Fruit fly (Drosophila melanogaster) whole organism, embryonic: ENCODE results near the gene Ent3.

Experiments
- CG1647 ChIP-seq: fragments of 200-800 bp; sonication (Bioruptor generic); optimal IDR thresholded peaks from 3 replicates; lab custom pipeline; 2016; ENCODE audit warnings: missing biosample characterization, missing genetic modification characterization
- CG16779 ChIP-seq: fragments of 200-800 bp; sonication (Bioruptor generic); IDR thresholded peaks from 2 replicates; pipeline ENCODE4 v1.3.6; 2022; ENCODE audit warnings: missing biosample characterization, missing genetic modification characterization
- CG3838 ChIP-seq: fragments of 200-800 bp; sonication (Bioruptor generic); optimal IDR thresholded peaks from 3 replicates; lab custom pipeline; 2016; ENCODE audit warnings: missing biosample characterization, missing genetic modification characterization
- CG3847 ChIP-seq: fragments of 200-800 bp; sonication (Bioruptor generic); IDR thresholded peaks from 2 replicates; pipeline ENCODE4 v1.3.6; 2022; ENCODE audit warnings: missing biosample characterization, missing genetic modification characterization
- CG6654 ChIP-seq: fragments of 200-800 bp; sonication (Bioruptor generic); optimal IDR thresholded peaks from 2 replicates; lab custom pipeline; 2017; ENCODE audit warnings: missing biosample characterization, mild to moderate bottlenecking, missing genetic modification characterization
- CG7556 ChIP-seq: fragments of 200-800 bp; sonication (Bioruptor generic); optimal IDR thresholded peaks from 2 replicates; lab custom pipeline; 2017; ENCODE audit warnings: missing biosample characterization, mild to moderate bottlenecking, missing genetic modification characterization
- CG7745 ChIP-seq: fragments of 200-800 bp; sonication (Bioruptor generic); optimal IDR thresholded peaks from 2 replicates; lab custom pipeline; 2018; ENCODE audit warnings: missing biosample characterization, mild to moderate bottlenecking, missing genetic modification characterization, moderate library complexity
- D19B ChIP-seq: fragments of 200-800 bp; sonication (Bioruptor generic); optimal IDR thresholded peaks from 2 replicates; lab custom pipeline; 2017; ENCODE audit warnings: missing biosample characterization, mild to moderate bottlenecking, missing genetic modification characterization
- exex ChIP-seq: fragments of 200-800 bp; sonication (Bioruptor generic); optimal IDR thresholded peaks from 4 replicates; lab custom pipeline; 2018; ENCODE audit warnings: missing biosample characterization, mild to moderate bottlenecking, missing genetic modification characterization, moderate library complexity
- fd64A ChIP-seq: fragments of 200-800 bp; sonication (Bioruptor generic); optimal IDR thresholded peaks from 3 replicates; lab custom pipeline; 2018; ENCODE audit warnings: missing biosample characterization, mild to moderate bottlenecking, missing genetic modification characterization
- sim ChIP-seq: fragments of 200-800 bp; sonication (Bioruptor generic); IDR thresholded peaks from 2 replicates; pipeline ENCODE4 v1.3.6; 2022; ENCODE audit warnings: missing biosample characterization, missing genetic modification characterization
- tll ChIP-seq, 2 experiments: fragments of 200-800 bp in 1 of 2; fragments of >200 bp in 1 of 2; sonication (Bioruptor generic) in 1 of 2; optimal IDR thresholded peaks; 2 replicates each; lab custom pipeline; 2017 to 2019; ENCODE audit warnings: missing biosample characterization in 2 of 2, missing genetic modification characterization in 2 of 2, mild to moderate bottlenecking in 1 of 2, moderate library complexity in 1 of 2
- twi ChIP-seq: fragments of 200-800 bp; optimal IDR thresholded peaks from 2 replicates; lab custom pipeline; 2019; ENCODE audit warnings: missing biosample characterization, mild to moderate bottlenecking, missing genetic modification characterization, moderate library complexity

dm6 chr3L:12833354-12833753 lies 20.1 kb upstream of the Ent3 start:
- TF ChIP-seq exex (tag; lab: Kevin White, UChicago): no peak
- no peak for TF ChIP-seq fd64A (GFP tag; lab: Kevin White, UChicago)
- TF ChIP-seq twi (tag; lab: Kevin White, UChicago): no peak
- no peak for TF ChIP-seq tll (GFP tag; optimal IDR thresholded peaks at IDR 0.05; lab: Kevin White, UChicago)
- no peak for TF ChIP-seq CG6654 (GFP tag; lab: Kevin White, UChicago)
- no peak for TF ChIP-seq D19B
- TF ChIP-seq CG3838 (GFP tag; lab: Kevin White, UChicago): no peak
- TF ChIP-seq sim (GFP tag; lab: Robert Waterston, UW): no peak
- TF ChIP-seq CG7745: no peak
- no peak for TF ChIP-seq CG16779 (GFP tag; lab: Robert Waterston, UW)
- TF ChIP-seq CG7556 (GFP tag; lab: Kevin White, UChicago): no peak
- TF ChIP-seq CG3847 (GFP tag; lab: Robert Waterston, UW): no peak
- no peak for TF ChIP-seq CG1647 (GFP tag; lab: Kevin White, UChicago)
